Worm (Caenorhabditis elegans) whole organism, L2 larva: ENCODE measurements around the gene srw-26.

Source experiments
- F13H6.1 ChIP-seq: sonication (generic microtip); optimal IDR thresholded peaks from 2 replicates; lab custom pipeline; 2016; ENCODE audit warnings: missing genetic modification characterization, missing compliant biosample characterization
- R02D3.7 ChIP-seq: fragments of 150-350 bp; optimal IDR thresholded peaks from 2 replicates; lab custom pipeline; 2014; ENCODE audit warnings: missing biosample characterization, missing genetic modification characterization
- Y55F3AM.14 ChIP-seq: fragments of 200-800 bp; sonication (Bioruptor generic); optimal IDR thresholded peaks from 2 replicates; lab custom pipeline; 2018; ENCODE audit warnings: mild to moderate bottlenecking, missing genetic modification characterization, missing compliant biosample characterization
- alr-1 ChIP-seq: fragments of 150-350 bp; optimal IDR thresholded peaks from 2 replicates; lab custom pipeline; 2014; ENCODE audit warnings: missing biosample characterization, missing genetic modification characterization
- aly-2 ChIP-seq: fragments of 150-350 bp; optimal IDR thresholded peaks from 2 replicates; lab custom pipeline; 2014; ENCODE audit warnings: missing biosample characterization, missing genetic modification characterization
- ama-1 ChIP-seq: fragments of 150-350 bp; optimal IDR thresholded peaks from 2 replicates; lab custom pipeline; 2018; ENCODE audit warnings: inconsistent platforms
- blmp-1 ChIP-seq: sonication (generic microtip); optimal IDR thresholded peaks from 2 replicates; lab custom pipeline; 2017; ENCODE audit warnings: missing genetic modification characterization, mild to moderate bottlenecking, missing compliant biosample characterization, antibody characterized with exemption, moderate library complexity; ENCODE audit not compliant: insufficient read depth
- ceh-16 ChIP-seq: fragments of 150-350 bp; optimal IDR thresholded peaks from 2 replicates; lab custom pipeline; 2014; ENCODE audit warnings: missing biosample characterization, missing genetic modification characterization
- ceh-82 ChIP-seq: fragments of 150-350 bp; optimal IDR thresholded peaks from 2 replicates; lab custom pipeline; 2014; ENCODE audit warnings: missing biosample characterization, missing genetic modification characterization
- dmd-4 ChIP-seq: sonication (generic microtip); optimal IDR thresholded peaks from 2 replicates; lab custom pipeline; 2017; ENCODE audit warnings: missing biosample characterization, missing genetic modification characterization
- elt-1 ChIP-seq: fragments of 150-350 bp; optimal IDR thresholded peaks from 2 replicates; lab custom pipeline; 2014; ENCODE audit warnings: missing biosample characterization, missing genetic modification characterization
- fos-1 ChIP-seq: fragments of 150-350 bp; optimal IDR thresholded peaks from 2 replicates; lab custom pipeline; 2014; ENCODE audit warnings: missing biosample characterization, missing genetic modification characterization
- gmeb-1 ChIP-seq: fragments of 150-350 bp; optimal IDR thresholded peaks from 2 replicates; lab custom pipeline; 2014; ENCODE audit warnings: missing biosample characterization, missing genetic modification characterization
- lin-11 ChIP-seq: fragments of 150-350 bp; sonication (generic microtip); optimal IDR thresholded peaks from 2 replicates; lab custom pipeline; 2014; ENCODE audit warnings: missing biosample characterization, missing genetic modification characterization, inconsistent platforms, mixed read lengths
- lsy-2 ChIP-seq, 2 experiments: fragments of 150-350 bp in 1 of 2; sonication (generic microtip) in 1 of 2; optimal IDR thresholded peaks; 2 replicates each; lab custom pipeline; 2014 to 2017; ENCODE audit warnings: missing biosample characterization in 2 of 2, missing genetic modification characterization in 2 of 2
- mab-5 ChIP-seq: fragments of 150-350 bp; optimal IDR thresholded peaks from 2 replicates; lab custom pipeline; 2014; ENCODE audit warnings: missing biosample characterization, missing genetic modification characterization
- mbf-1 ChIP-seq: sonication (generic microtip); optimal IDR thresholded peaks from 2 replicates; lab custom pipeline; 2017; ENCODE audit warnings: missing biosample characterization, missing genetic modification characterization
- mdl-1 ChIP-seq, 2 experiments: fragments of 150-350 bp in 1 of 2; sonication (generic microtip) in 1 of 2; optimal IDR thresholded peaks; 2 replicates each; lab custom pipeline; 2017; ENCODE audit warnings: missing biosample characterization in 2 of 2, missing genetic modification characterization in 2 of 2
- nhr-10 ChIP-seq: sonication (generic microtip); optimal IDR thresholded peaks from 2 replicates; lab custom pipeline; 2017; ENCODE audit warnings: missing biosample characterization, missing genetic modification characterization
- nhr-11 ChIP-seq: fragments of 150-350 bp; optimal IDR thresholded peaks from 2 replicates; lab custom pipeline; 2014; ENCODE audit warnings: missing biosample characterization, missing genetic modification characterization
- nhr-12 ChIP-seq: fragments of 150-350 bp; optimal IDR thresholded peaks from 2 replicates; lab custom pipeline; 2014; ENCODE audit warnings: missing biosample characterization, missing genetic modification characterization
- nhr-129 ChIP-seq: fragments of 150-350 bp; optimal IDR thresholded peaks from 2 replicates; lab custom pipeline; 2014; ENCODE audit warnings: missing biosample characterization, missing genetic modification characterization
- nhr-21 ChIP-seq: fragments of 150-350 bp; optimal IDR thresholded peaks from 2 replicates; lab custom pipeline; 2014; ENCODE audit warnings: missing biosample characterization, missing genetic modification characterization
- nhr-23 ChIP-seq: fragments of 150-350 bp; optimal IDR thresholded peaks from 2 replicates; lab custom pipeline; 2014; ENCODE audit warnings: missing biosample characterization, missing genetic modification reagents, missing genetic modification characterization
- nhr-25 ChIP-seq: fragments of 150-350 bp; sonication (generic microtip); optimal IDR thresholded peaks from 3 replicates; lab custom pipeline; 2014; ENCODE audit warnings: missing biosample characterization, missing genetic modification characterization
- nhr-6 ChIP-seq: fragments of 150-350 bp; optimal IDR thresholded peaks from 2 replicates; lab custom pipeline; 2014; ENCODE audit warnings: missing biosample characterization, missing genetic modification characterization
- sem-4 ChIP-seq: fragments of 150-350 bp; optimal IDR thresholded peaks from 2 replicates; lab custom pipeline; 2014; ENCODE audit warnings: missing biosample characterization, missing genetic modification reagents, missing genetic modification characterization
- sma-3 ChIP-seq: sonication (generic microtip); optimal IDR thresholded peaks from 2 replicates; lab custom pipeline; 2016; ENCODE audit warnings: missing genetic modification reagents, missing genetic modification characterization, missing compliant biosample characterization
- sma-9 ChIP-seq, 2 experiments: fragments of 150-350 bp in 1 of 2; sonication (generic microtip) in 1 of 2; optimal IDR thresholded peaks; 2 replicates each; lab custom pipeline; 2014 to 2016; ENCODE audit warnings: missing genetic modification characterization in 2 of 2, mild to moderate bottlenecking in 1 of 2, missing biosample characterization in 1 of 2, missing compliant biosample characterization in 1 of 2, missing genetic modification reagents in 1 of 2, moderate library complexity in 1 of 2
- snpc-4 ChIP-seq: fragments of 150-350 bp; optimal IDR thresholded peaks from 2 replicates; lab custom pipeline; 2014; ENCODE audit warnings: missing biosample characterization, missing genetic modification characterization
- unc-39 ChIP-seq: fragments of 150-350 bp; optimal IDR thresholded peaks from 2 replicates; lab custom pipeline; 2014; ENCODE audit warnings: missing biosample characterization, missing genetic modification characterization
- unc-55 ChIP-seq: fragments of 150-350 bp; sonication (generic microtip); optimal IDR thresholded peaks from 3 replicates; lab custom pipeline; 2014; ENCODE audit warnings: missing biosample characterization, missing genetic modification reagents, missing genetic modification characterization
- unc-62 ChIP-seq: fragments of 150-350 bp; optimal IDR thresholded peaks from 2 replicates; lab custom pipeline; 2014; ENCODE audit warnings: missing biosample characterization, missing genetic modification reagents, missing genetic modification characterization
- zag-1 ChIP-seq: fragments of 150-350 bp; optimal IDR thresholded peaks from 2 replicates; lab custom pipeline; 2014; ENCODE audit warnings: missing biosample characterization, missing genetic modification characterization
- ztf-1 ChIP-seq: fragments of 200-800 bp; sonication (Bioruptor generic); conservative IDR thresholded peaks from 2 replicates; pipeline ENCODE4 v1.3.6; 2022; ENCODE audit warnings: missing genetic modification characterization, missing compliant biosample characterization
- ztf-11 ChIP-seq: sonication (generic microtip); optimal IDR thresholded peaks from 2 replicates; lab custom pipeline; 2017; ENCODE audit warnings: missing biosample characterization, missing genetic modification characterization
- ztf-4 ChIP-seq: fragments of 150-350 bp; optimal IDR thresholded peaks from 2 replicates; lab custom pipeline; 2014; ENCODE audit warnings: missing biosample characterization, missing genetic modification characterization

srw-26 gene

ce11 chrV:15932390-15932789, at the start of gene srw-26:
Gene srw-26, minus strand, starts transcription at chrV:15932490.
- no peak for TF ChIP-seq lsy-2 (tag; optimal IDR thresholded peaks at IDR 0.05; lab: Kevin White, UChicago)
- no peak for TF ChIP-seq snpc-4 (tag; lab: Kevin White, UChicago)
- TF ChIP-seq alr-1 (tag; lab: Kevin White, UChicago): no peak
- no peak for TF ChIP-seq aly-2 (tag; lab: Kevin White, UChicago)
- TF ChIP-seq ztf-1 (GFP tag; lab: Robert Waterston, UW): no peak
- no peak for TF ChIP-seq unc-55 (GFP tag; lab: Kevin White, UChicago)
- no peak for TF ChIP-seq nhr-25 (tag; lab: Kevin White, UChicago)
- TF ChIP-seq ceh-82: no peak
- no peak for TF ChIP-seq Y55F3AM.14 (GFP tag; lab: Kevin White, UChicago)
- TF ChIP-seq lin-11 (tag; lab: Kevin White, UChicago): no peak
- TF ChIP-seq mab-5 (tag; lab: Kevin White, UChicago): no peak
- no peak for TF ChIP-seq nhr-23 (tag; lab: Kevin White, UChicago)
- TF ChIP-seq, all 48 proteins: peak for 0

DNA sequence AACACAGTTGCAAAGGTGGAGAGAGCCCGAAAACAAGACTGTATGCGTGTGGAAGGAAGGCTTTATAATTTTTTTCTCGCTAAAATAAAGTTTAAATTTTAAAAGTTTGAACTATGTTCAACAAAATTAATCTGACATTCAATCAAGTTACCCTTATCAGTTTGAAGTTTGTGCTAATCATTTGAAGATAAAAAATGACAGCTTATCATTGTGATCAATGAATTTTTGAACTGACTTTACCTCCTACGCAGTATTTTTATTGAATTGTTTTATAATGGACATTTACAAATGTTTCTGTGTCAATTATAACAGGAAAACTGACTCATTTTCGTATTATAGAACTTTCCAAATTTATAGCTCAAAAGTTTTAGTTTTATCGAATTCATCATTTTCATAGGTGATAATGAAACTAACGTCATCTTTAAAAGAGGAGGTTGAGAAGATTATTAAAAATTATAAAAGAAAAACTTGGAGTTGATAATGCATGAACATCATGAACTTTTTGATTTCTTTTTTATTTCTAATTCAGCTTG, 46.0 kb upstream of the srw-26 start, which contains the start of gene oac-20:
Gene oac-20 (plus strand): TSS at position 483 of the 533 bp plus-strand sequence.
- TF ChIP-seq fos-1 (tag; lab: Kevin White, UChicago) (peak; percentile 76), R02D3.7 (tag; lab: Kevin White, UChicago) (no peak)

DNA sequence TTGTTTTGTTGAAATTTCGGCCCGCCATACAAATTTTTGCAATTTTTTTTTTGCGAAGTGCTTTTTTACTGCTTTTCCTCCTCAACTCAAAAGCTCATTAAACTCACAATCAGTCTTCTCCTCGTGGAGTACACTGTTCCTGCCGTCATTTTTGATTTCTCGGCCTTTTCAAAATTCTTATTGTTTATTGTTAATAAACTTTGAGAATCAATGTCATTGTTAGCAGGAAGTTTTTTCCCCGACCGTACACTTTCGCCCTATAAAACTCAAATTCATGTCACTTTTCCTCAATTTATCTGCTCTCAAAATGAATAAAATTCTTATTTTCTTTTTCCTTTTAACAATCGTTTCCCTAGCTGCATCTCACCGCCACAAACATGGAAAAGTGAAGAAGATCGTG, 43.6 kb upstream of the srw-26 start, which contains the start of gene clec-232:
Gene clec-232 (plus strand): TSS at position 301 of the 400 bp plus-strand sequence.
- no peak for TF ChIP-seq nhr-10 (tag; lab: Kevin White, UChicago)
- no peak for TF ChIP-seq unc-39 (tag; lab: Kevin White, UChicago)
- TF ChIP-seq nhr-23 (tag; lab: Kevin White, UChicago): no peak
- no peak for TF ChIP-seq Y55F3AM.14 (GFP tag; lab: Kevin White, UChicago)
- TF ChIP-seq ceh-16: no peak
- no peak for TF ChIP-seq mbf-1 (tag; lab: Kevin White, UChicago)

DNA sequence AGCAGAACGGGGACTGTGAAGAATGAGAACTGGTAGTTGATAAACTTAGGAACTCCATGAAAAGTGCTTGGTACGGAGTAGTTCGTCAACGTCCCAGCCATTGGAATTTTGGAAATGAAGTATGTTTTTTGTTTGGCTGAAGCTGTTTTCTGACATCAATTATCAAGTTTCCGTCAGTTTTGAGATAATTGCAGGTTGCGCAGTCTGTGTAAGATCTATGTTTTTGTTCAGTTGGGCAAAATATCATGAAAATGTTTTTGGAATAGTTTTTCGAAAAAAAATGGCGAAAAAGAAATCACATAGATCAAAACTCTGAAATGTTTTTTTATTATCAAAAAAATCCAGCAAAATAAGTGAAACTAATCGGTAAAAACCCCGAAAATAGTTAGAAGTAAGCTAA, 42.5 kb upstream of the srw-26 start, which contains the start of gene sru-22:
Gene sru-22 (minus strand): TSS at position 101 of the 400 bp plus-strand sequence.
- TF ChIP-seq sma-3: no peak
- no peak for TF ChIP-seq sem-4 (tag; lab: Kevin White, UChicago)
- no peak for TF ChIP-seq mab-5 (tag; lab: Kevin White, UChicago)
- TF ChIP-seq mbf-1 (tag; lab: Kevin White, UChicago): no peak
- TF ChIP-seq Y55F3AM.14 (GFP tag; lab: Kevin White, UChicago): no peak
- TF ChIP-seq zag-1 (tag; lab: Kevin White, UChicago): no peak
- TF ChIP-seq ceh-16: no peak
- TF ChIP-seq dmd-4 (tag; lab: Kevin White, UChicago): no peak
- TF ChIP-seq snpc-4 (tag; lab: Kevin White, UChicago): no peak
- no peak for TF ChIP-seq elt-1 (tag; lab: Kevin White, UChicago)
- TF ChIP-seq ztf-4 (tag; lab: Kevin White, UChicago): no peak
- no peak for TF ChIP-seq mdl-1 (tag; optimal IDR thresholded peaks at IDR 0.05; lab: Kevin White, UChicago)
- no peak for TF ChIP-seq alr-1 (tag; lab: Kevin White, UChicago)
- TF ChIP-seq blmp-1 (tag; lab: Kevin White, UChicago): no peak
- no peak for TF ChIP-seq nhr-25 (tag; lab: Kevin White, UChicago)
- TF ChIP-seq R02D3.7 (tag; lab: Kevin White, UChicago): no peak
- no peak for TF ChIP-seq nhr-11 (tag; lab: Kevin White, UChicago)
- no peak for TF ChIP-seq nhr-6
- no peak for TF ChIP-seq unc-55 (GFP tag; lab: Kevin White, UChicago)
- TF ChIP-seq gmeb-1 (tag; lab: Kevin White, UChicago): no peak

ce11 chrV:15972484-15972883, 40.2 kb upstream of the srw-26 start, which contains the start of gene sru-23:
Gene sru-23, minus strand, starts transcription at chrV:15972584.
- TF ChIP-seq sem-4 (tag; lab: Kevin White, UChicago): no peak
- TF ChIP-seq nhr-25 (tag; lab: Kevin White, UChicago): no peak
- TF ChIP-seq nhr-11 (tag; lab: Kevin White, UChicago): no peak
- no peak for TF ChIP-seq ztf-11
- TF ChIP-seq unc-55 (GFP tag; lab: Kevin White, UChicago): no peak
- TF ChIP-seq F13H6.1 (tag; lab: Kevin White, UChicago): no peak
- no peak for TF ChIP-seq blmp-1 (tag; lab: Kevin White, UChicago)
- no peak for TF ChIP-seq unc-62 (GFP tag; lab: Kevin White, UChicago)
- TF ChIP-seq nhr-129: no peak
- TF ChIP-seq mdl-1 (tag; optimal IDR thresholded peaks at IDR 0.05; lab: Kevin White, UChicago): no peak
- TF ChIP-seq aly-2 (tag; lab: Kevin White, UChicago): no peak
- TF ChIP-seq nhr-21 (tag; lab: Kevin White, UChicago): no peak
- no peak for TF ChIP-seq sma-9 (GFP tag; optimal IDR thresholded peaks at IDR 0.05; lab: Kevin White, UChicago)
- TF ChIP-seq sma-9 (tag; optimal IDR thresholded peaks at IDR 0.05; lab: Kevin White, UChicago): no peak
- no peak for TF ChIP-seq ama-1 (lab: Kevin White, UChicago)
- no peak for TF ChIP-seq elt-1 (tag; lab: Kevin White, UChicago)
- no peak for TF ChIP-seq nhr-12
- no peak for TF ChIP-seq mbf-1 (tag; lab: Kevin White, UChicago)
